Fruit fly (Drosophila melanogaster): Measurements from ENCODE around the gene CG11069.

CG11069 gene

dm6 chr3R:24944920-24945853 is 50.6 kb downstream of the CG11069 start, which contains the start of the genes ssh and Nmnat (continued):
- TF ChIP-seq CG3163 (GFP tag; optimal IDR thresholded peaks at IDR 0.05) (peak; percentile 4), CG7357 (GFP tag; IDR thresholded peaks at IDR 0.05) (no peak), CG31441 (GFP tag; IDR thresholded peaks at IDR 0.05) (0 out of 2 replicates have a peak, but pooled peaks have one; percentile 15), CG18599 (GFP tag; optimal IDR thresholded peaks at IDR 0.05) (no peak), Aef1 (GFP tag; IDR thresholded peaks at IDR 0.05) (no peak), CG14860 (GFP tag; IDR thresholded peaks at IDR 0.05; ENCODE audit: partially characterized antibody) (peak; percentile 83), B-H1 (GFP tag; IDR thresholded peaks at IDR 0.05) (no peak), pan (optimal IDR thresholded peaks at IDR 0.05) (no peak), pan (GFP tag; optimal IDR thresholded peaks at IDR 0.05 in 1 of 2, IDR thresholded peaks at IDR 0.05 in 1 of 2) (no peak), CG12155 (GFP tag; optimal IDR thresholded peaks at IDR 0.05) (peak; percentile 49), BtbVII (GFP tag; optimal IDR thresholded peaks at IDR 0.05) (no peak), ato (GFP tag; IDR thresholded peaks at IDR 0.05; ENCODE audit: partially characterized antibody) (peak; percentile 63), CG11085 (GFP tag; IDR thresholded peaks at IDR 0.05) (no peak), dmrt99B (tag; optimal IDR thresholded peaks at IDR 0.05) (no peak), CG13123 (GFP tag; optimal IDR thresholded peaks at IDR 0.05) (peak; percentile 8), CG14965 (GFP tag; optimal IDR thresholded peaks at IDR 0.05; ENCODE audit: borderline replicate concordance) (no peak), schlank (tag; optimal IDR thresholded peaks at IDR 0.05) (no peak), pum (GFP tag; optimal IDR thresholded peaks at IDR 0.05) (no peak), Ssrp (tag; optimal IDR thresholded peaks at IDR 0.05) (no peak), Kr (GFP tag; optimal IDR thresholded peaks at IDR 0.05) (no peak), CG2120 (GFP tag; optimal IDR thresholded peaks at IDR 0.05) (peak; percentile 68), wor (GFP tag; IDR thresholded peaks at IDR 0.05) (no peak), p53 (GFP tag; optimal IDR thresholded peaks at IDR 0.05) (no peak), row (GFP tag; IDR thresholded peaks at IDR 0.05) (peak; percentile 70), CG16815 (GFP tag; optimal IDR thresholded peaks at IDR 0.05) (no peak), btn (GFP tag; optimal IDR thresholded peaks at IDR 0.05) (no peak), CG17359 (tag; optimal IDR thresholded peaks at IDR 0.05) (no peak), unc-4 (GFP tag; IDR thresholded peaks at IDR 0.05; ENCODE audit: partially characterized antibody) (peak; percentile 89), Vsx1 (GFP tag; optimal IDR thresholded peaks at IDR 0.05) (no peak), sd (tag; optimal IDR thresholded peaks at IDR 0.05) (no peak), kay (GFP tag; optimal IDR thresholded peaks at IDR 0.05) (no peak), CG31365 (tag; optimal IDR thresholded peaks at IDR 0.05) (no peak), insv (GFP tag; optimal IDR thresholded peaks at IDR 0.05) (peak; percentile 49 to 84), mam (GFP tag; optimal IDR thresholded peaks at IDR 0.05) (peak; percentile 37), Chrac-16 (GFP tag; optimal IDR thresholded peaks at IDR 0.05) (peak; percentile 39), az2 (GFP tag; optimal IDR thresholded peaks at IDR 0.05) (peak; percentile 31), Mes4 (GFP tag; optimal IDR thresholded peaks at IDR 0.05) (no peak), ken (GFP tag; IDR thresholded peaks at IDR 0.05) (no peak), CG15479 (GFP tag; optimal IDR thresholded peaks at IDR 0.05) (no peak), Lhr (GFP tag; optimal IDR thresholded peaks at IDR 0.05) (peak; percentile 17), slbo (GFP tag; IDR thresholded peaks at IDR 0.05) (peak; percentile 52), dysf (GFP tag; IDR thresholded peaks at IDR 0.05) (peak; percentile 17; the same call in 1 of the 3 replicates), jing (GFP tag; optimal IDR thresholded peaks at IDR 0.05) (no peak), CG2678 (tag; optimal IDR thresholded peaks at IDR 0.05) (no peak), gce (GFP tag; IDR thresholded peaks at IDR 0.05) (no peak), Atf-2 (GFP tag; optimal IDR thresholded peaks at IDR 0.05) (peak; percentile 0), seq (GFP tag; IDR thresholded peaks at IDR 0.05) (no peak), CG9797 (GFP tag; optimal IDR thresholded peaks at IDR 0.05) (peak; percentile 61), CG16813 (GFP tag; IDR thresholded peaks at IDR 0.05; ENCODE audit: partially characterized antibody) (peak; percentile 94)
